Fruit fly (Drosophila melanogaster): ENCODE results near the gene CG6621.
A peak's percentile ranks its signal among the peaks of the same experiment; 100 is the strongest.

Gene CG6621

dm6 chr3R:10888633-10889519 lies 4.5 kb downstream of the CG6621 start (continued):
- TF ChIP-seq CG8765 (GFP tag; IDR thresholded peaks at IDR 0.05) (no peak), insv (GFP tag; optimal IDR thresholded peaks at IDR 0.05) (no peak), Elba2 (GFP tag; optimal IDR thresholded peaks at IDR 0.05) (no peak), Dref (GFP tag; IDR thresholded peaks at IDR 0.05) (no peak), Oaz (GFP tag; IDR thresholded peaks at IDR 0.05) (no peak), CG6765 (GFP tag; optimal IDR thresholded peaks at IDR 0.05) (peak; percentile 17), Bteb2 (GFP tag; optimal IDR thresholded peaks at IDR 0.05) (no peak), ken (GFP tag; IDR thresholded peaks at IDR 0.05) (no peak), CG4854 (GFP tag; optimal IDR thresholded peaks at IDR 0.05) (no peak), CG1233 (GFP tag; optimal IDR thresholded peaks at IDR 0.05) (no peak), CTCF (GFP tag; optimal IDR thresholded peaks at IDR 0.05) (no peak), CG31224 (GFP tag; IDR thresholded peaks at IDR 0.05) (0 out of 2 replicates have a peak, but pooled peaks have one; percentile 16), Ptx1 (GFP tag; IDR thresholded peaks at IDR 0.05) (no peak; the same call in 1 of the 2 replicates), ERR (GFP tag; optimal IDR thresholded peaks at IDR 0.05) (no peak), CG10431 (GFP tag; optimal IDR thresholded peaks at IDR 0.05) (peak; percentile 49), ttk (GFP tag; IDR thresholded peaks at IDR 0.05) (no peak), trh (GFP tag; optimal IDR thresholded peaks at IDR 0.05) (no peak), zfh1 (GFP tag; IDR thresholded peaks at IDR 0.05) (no peak), CG12391 (tag; optimal IDR thresholded peaks at IDR 0.05) (peak; percentile 2), lola (GFP tag; optimal IDR thresholded peaks at IDR 0.05) (no peak), dimm (GFP tag; IDR thresholded peaks at IDR 0.05) (no peak), al (GFP tag; IDR thresholded peaks at IDR 0.05) (no peak), bsh (GFP tag; optimal IDR thresholded peaks at IDR 0.05) (peak; percentile 4 to 82), CG7963 (GFP tag; IDR thresholded peaks at IDR 0.05; ENCODE audit: partially characterized antibody) (no peak), corto (GFP tag; optimal IDR thresholded peaks at IDR 0.05) (no peak), vvl (GFP tag; IDR thresholded peaks at IDR 0.05) (peak; percentile 36), Oli (tag; optimal IDR thresholded peaks at IDR 0.05) (no peak), CG10654 (GFP tag; optimal IDR thresholded peaks at IDR 0.05) (no peak), CG5180 (GFP tag; optimal IDR thresholded peaks at IDR 0.05) (no peak), Ssrp (tag; optimal IDR thresholded peaks at IDR 0.05) (no peak), Awh (GFP tag; IDR thresholded peaks at IDR 0.05) (no peak), CG12659 (GFP tag; optimal IDR thresholded peaks at IDR 0.05) (no peak), CG1647 (GFP tag; optimal IDR thresholded peaks at IDR 0.05) (no peak), Spps (tag; optimal IDR thresholded peaks at IDR 0.05) (no peak), run (tag; optimal IDR thresholded peaks at IDR 0.05) (no peak), gsb (GFP tag; IDR thresholded peaks at IDR 0.05) (no peak), CG3847 (GFP tag; IDR thresholded peaks at IDR 0.05) (no peak), tio (GFP tag; optimal IDR thresholded peaks at IDR 0.05) (no peak), Hr39 (optimal IDR thresholded peaks at IDR 0.05) (no peak), CG12769 (tag; optimal IDR thresholded peaks at IDR 0.05) (peak; percentile 89), btn (GFP tag; optimal IDR thresholded peaks at IDR 0.05) (no peak), Hand (GFP tag; optimal IDR thresholded peaks at IDR 0.05) (peak; percentile 44), Kr (GFP tag; optimal IDR thresholded peaks at IDR 0.05) (no peak), CG42726 (GFP tag; IDR thresholded peaks at IDR 0.05; ENCODE audit: partially characterized antibody) (no peak), az2 (GFP tag; optimal IDR thresholded peaks at IDR 0.05) (no peak), h (optimal IDR thresholded peaks at IDR 0.05) (no peak), CG18619 (GFP tag; optimal IDR thresholded peaks at IDR 0.05) (no peak), CG2116 (GFP tag; optimal IDR thresholded peaks at IDR 0.05) (no peak), CG30431 (GFP tag; optimal IDR thresholded peaks at IDR 0.05) (no peak), CG6791 (GFP tag; IDR thresholded peaks at IDR 0.05; ENCODE audit: partially characterized antibody) (no peak), CG11723 (GFP tag; optimal IDR thresholded peaks at IDR 0.05) (no peak)
